Fruit fly (Drosophila melanogaster) S2 (cell line): ENCODE measurements around the gene CG31106.

ENCODE experiments used
- CG8478 ChIP-seq: fragments of >200 bp; optimal IDR thresholded peaks from 2 replicates; lab custom pipeline; 2018
- CTCF ChIP-seq, 2 experiments: fragments of >200 bp; optimal IDR thresholded peaks; 2 replicates each; lab custom pipeline; 2018

DNA sequence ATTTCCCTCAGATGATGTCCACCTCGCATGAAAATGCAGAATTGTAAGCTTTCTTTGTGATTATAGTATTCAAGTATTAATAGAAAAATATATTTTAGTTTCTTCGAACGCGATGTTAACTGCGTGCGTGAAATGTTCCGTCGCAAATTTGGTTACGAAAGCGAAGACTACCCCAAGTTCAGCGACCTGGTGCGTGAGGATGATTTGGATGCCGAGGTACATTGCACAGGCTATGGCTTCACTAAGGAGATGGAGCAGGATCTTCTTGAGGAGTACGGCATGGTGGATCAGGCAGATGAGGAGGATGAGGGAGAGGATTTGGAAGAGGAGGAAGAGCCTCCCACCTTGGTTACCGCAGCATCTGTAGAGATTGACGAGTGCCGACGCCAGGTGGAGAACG lies 50.7 kb downstream of the CG31106 start:
- TF ChIP-seq CG8478: no peak
- no peak for TF ChIP-seq CTCF (optimal IDR thresholded peaks at IDR 0.05; lab: Kevin White, UChicago)
